Fruit fly (Drosophila melanogaster) whole organism, embryonic: ENCODE measurements around the gene Smvt.
A peak's percentile ranks its signal among the peaks of the same experiment; 100 is the strongest.

ENCODE experiments used
- Abd-B ChIP-seq: fragments of 200-800 bp; sonication (Bioruptor generic); optimal IDR thresholded peaks from 2 replicates; lab custom pipeline; 2018; ENCODE audit warnings: missing biosample characterization, mild to moderate bottlenecking, missing genetic modification characterization, moderate library complexity
- CG11085 ChIP-seq: fragments of 200-800 bp; sonication (Bioruptor generic); IDR thresholded peaks from 2 replicates; pipeline ENCODE4 v1.3.6; 2022; ENCODE audit warnings: missing biosample characterization, missing genetic modification characterization
- CG14050 ChIP-seq: fragments of 200-800 bp; sonication (Bioruptor generic); IDR thresholded peaks from 3 replicates; pipeline ENCODE4 v1.3.6; 2022; ENCODE audit warnings: missing biosample characterization, missing genetic modification characterization
- CG1529 ChIP-seq: fragments of 200-800 bp; sonication (Bioruptor generic); optimal IDR thresholded peaks from 3 replicates; lab custom pipeline; 2018; ENCODE audit warnings: missing biosample characterization, missing genetic modification characterization
- CG17328 ChIP-seq: fragments of 200-800 bp; sonication (Bioruptor generic); IDR thresholded peaks from 2 replicates; pipeline ENCODE4 v1.3.6; 2022; ENCODE audit warnings: missing biosample characterization, missing genetic modification characterization
- CG17385 ChIP-seq: fragments of 200-800 bp; sonication (Bioruptor generic); optimal IDR thresholded peaks from 3 replicates; lab custom pipeline; 2018; ENCODE audit warnings: missing biosample characterization, mild to moderate bottlenecking, missing genetic modification characterization
- CG1832 ChIP-seq: fragments of 200-800 bp; sonication (Bioruptor generic); optimal IDR thresholded peaks from 2 replicates; lab custom pipeline; 2017; ENCODE audit warnings: missing biosample characterization, mild to moderate bottlenecking, missing genetic modification characterization, inconsistent platforms
- CG30403 ChIP-seq: fragments of 200-800 bp; sonication (Bioruptor generic); optimal IDR thresholded peaks from 3 replicates; lab custom pipeline; 2016; ENCODE audit warnings: missing biosample characterization, missing genetic modification characterization
- CG3163 ChIP-seq: fragments of 200-800 bp; sonication (Bioruptor generic); optimal IDR thresholded peaks from 3 replicates; lab custom pipeline; 2016; ENCODE audit warnings: missing biosample characterization, missing genetic modification characterization
- CG34376 ChIP-seq: fragments of 200-800 bp; sonication (Bioruptor generic); optimal IDR thresholded peaks from 2 replicates; lab custom pipeline; 2018; ENCODE audit warnings: missing biosample characterization, mild to moderate bottlenecking, missing genetic modification characterization
- CG4404 ChIP-seq: fragments of 200-800 bp; sonication (Bioruptor generic); IDR thresholded peaks from 2 replicates; pipeline ENCODE4 v1.3.6; 2022; ENCODE audit warnings: missing biosample characterization, missing genetic modification characterization
- CG6272 ChIP-seq: fragments of 200-800 bp; sonication (Bioruptor generic); IDR thresholded peaks from 2 replicates; pipeline ENCODE4 v1.3.6; 2022; ENCODE audit warnings: missing biosample characterization, missing genetic modification characterization
- CG7357 ChIP-seq: fragments of 200-800 bp; sonication (Bioruptor generic); IDR thresholded peaks from 3 replicates; pipeline ENCODE4 v1.3.6; 2022; ENCODE audit warnings: missing biosample characterization, missing genetic modification characterization
- CG7839 ChIP-seq: fragments of 200-800 bp; sonication (Bioruptor generic); optimal IDR thresholded peaks from 3 replicates; lab custom pipeline; 2018; ENCODE audit warnings: missing biosample characterization, mild to moderate bottlenecking, missing genetic modification characterization, moderate library complexity
- CG9609 ChIP-seq: fragments of 200-800 bp; sonication (Bioruptor generic); optimal IDR thresholded peaks from 3 replicates; lab custom pipeline; 2016; ENCODE audit warnings: missing biosample characterization, missing genetic modification characterization
- D ChIP-seq, 2 experiments: fragments of 200-800 bp in 1 of 2; fragments of >200 bp in 1 of 2; sonication (Bioruptor generic) in 1 of 2; optimal IDR thresholded peaks; 2 replicates in 1 of 2; 3 replicates in 1 of 2; lab custom pipeline; 2017; ENCODE audit warnings: mild to moderate bottlenecking in 1 of 2, missing biosample characterization in 1 of 2, missing genetic modification characterization in 1 of 2, missing genetic modification reagents in 1 of 2
- Dek ChIP-seq: fragments of 200-800 bp; sonication (Bioruptor generic); optimal IDR thresholded peaks from 3 replicates; lab custom pipeline; 2019; ENCODE audit warnings: missing biosample characterization, mild to moderate bottlenecking, missing genetic modification characterization, moderate library complexity
- Eip74EF ChIP-seq, 2 experiments: fragments of 200-800 bp in 1 of 2; fragments of >200 bp in 1 of 2; sonication (Bioruptor generic) in 1 of 2; optimal IDR thresholded peaks; 2 replicates each; lab custom pipeline; 2017 to 2019; ENCODE audit warnings: missing biosample characterization in 2 of 2, missing genetic modification characterization in 2 of 2, mild to moderate bottlenecking in 1 of 2, moderate library complexity in 1 of 2
- Gsc ChIP-seq: fragments of 200-800 bp; sonication (Bioruptor generic); IDR thresholded peaks from 2 replicates; pipeline ENCODE4 v1.3.6; 2022; ENCODE audit warnings: missing biosample characterization, missing genetic modification characterization
- Hand ChIP-seq: fragments of 200-800 bp; sonication (Bioruptor generic); optimal IDR thresholded peaks from 2 replicates; lab custom pipeline; 2017; ENCODE audit warnings: mild to moderate bottlenecking, missing biosample characterization, missing genetic modification reagents, missing genetic modification characterization
- HmgZ ChIP-seq: fragments of 200-800 bp; sonication (Bioruptor generic); optimal IDR thresholded peaks from 2 replicates; lab custom pipeline; 2018; ENCODE audit warnings: missing biosample characterization, mild to moderate bottlenecking, missing genetic modification characterization
- Mes4 ChIP-seq: fragments of 200-800 bp; sonication (Bioruptor generic); optimal IDR thresholded peaks from 2 replicates; lab custom pipeline; 2016; ENCODE audit warnings: missing biosample characterization, missing genetic modification characterization
- Nf-YA ChIP-seq: fragments of 200-800 bp; sonication (Bioruptor generic); IDR thresholded peaks from 2 replicates; pipeline ENCODE4 v1.3.6; 2022; ENCODE audit warnings: missing biosample characterization, missing genetic modification characterization
- Opbp ChIP-seq: fragments of 200-800 bp; sonication (Bioruptor generic); IDR thresholded peaks from 3 replicates; pipeline ENCODE4 v1.3.6; 2022; ENCODE audit warnings: missing biosample characterization, missing genetic modification characterization; ENCODE audit not compliant: partially characterized antibody
- Ravus ChIP-seq: fragments of 200-800 bp; sonication (Bioruptor generic); IDR thresholded peaks from 2 replicates; pipeline ENCODE4 v1.3.6; 2022; ENCODE audit warnings: missing biosample characterization, missing genetic modification characterization
- Scr ChIP-seq: fragments of 200-800 bp; sonication (Bioruptor generic); IDR thresholded peaks from 2 replicates; pipeline ENCODE4 v1.3.6; 2022; ENCODE audit warnings: missing biosample characterization, missing genetic modification characterization; ENCODE audit not compliant: partially characterized antibody
- bowl ChIP-seq: fragments of 200-800 bp; sonication (Bioruptor generic); IDR thresholded peaks from 2 replicates; pipeline ENCODE4 v1.3.6; 2022; ENCODE audit warnings: missing biosample characterization, missing genetic modification characterization
- chif ChIP-seq, 2 experiments: fragments of 200-800 bp; sonication (Bioruptor generic); optimal IDR thresholded peaks; 3 replicates each; lab custom pipeline; 2016; ENCODE audit warnings: missing biosample characterization in 2 of 2, missing genetic modification characterization in 2 of 2
- croc ChIP-seq: fragments of 200-800 bp; sonication (Bioruptor generic); conservative IDR thresholded peaks from 3 replicates; pipeline ENCODE4 v1.3.6; 2022; ENCODE audit warnings: missing biosample characterization, missing genetic modification characterization
- dpn ChIP-seq, 2 experiments: fragments of 200-800 bp; sonication (Bioruptor generic); optimal IDR thresholded peaks; 3 replicates each; lab custom pipeline; 2016; ENCODE audit warnings: missing biosample characterization in 2 of 2, missing genetic modification characterization in 2 of 2
- fu2 ChIP-seq: fragments of 200-800 bp; sonication (Bioruptor generic); optimal IDR thresholded peaks from 2 replicates; lab custom pipeline; 2016; ENCODE audit warnings: missing biosample characterization, missing genetic modification characterization
- gem ChIP-seq: fragments of 200-800 bp; sonication (Bioruptor generic); optimal IDR thresholded peaks from 2 replicates; lab custom pipeline; 2019; ENCODE audit warnings: missing biosample characterization, mild to moderate bottlenecking, missing genetic modification characterization, moderate library complexity
- grau ChIP-seq: fragments of 200-800 bp; optimal IDR thresholded peaks from 3 replicates; lab custom pipeline; 2019; ENCODE audit warnings: missing biosample characterization, mild to moderate bottlenecking, missing genetic modification characterization, moderate library complexity
- hkb ChIP-seq, 2 experiments: fragments of 200-800 bp in 1 of 2; fragments of >200 bp in 1 of 2; sonication (Bioruptor generic) in 1 of 2; IDR thresholded peaks in 1 of 2; optimal IDR thresholded peaks in 1 of 2; 2 replicates each; pipeline versions ENCODE4 v1.3.6 to Lab custom; 2017 to 2022; ENCODE audit warnings: missing biosample characterization in 1 of 2, missing genetic modification characterization in 1 of 2
- lab ChIP-seq: fragments of 200-800 bp; sonication (Bioruptor generic); optimal IDR thresholded peaks from 3 replicates; lab custom pipeline; 2017; ENCODE audit warnings: missing biosample characterization, missing genetic modification characterization, mild to moderate bottlenecking, moderate library complexity, missing genetic modification reagents
- lov ChIP-seq, 2 experiments: fragments of 200-800 bp in 1 of 2; fragments of >200 bp in 1 of 2; sonication (Bioruptor generic) in 1 of 2; IDR thresholded peaks in 1 of 2; optimal IDR thresholded peaks in 1 of 2; 2 replicates in 1 of 2; 3 replicates in 1 of 2; pipeline versions ENCODE4 v1.3.6 to Lab custom; 2017 to 2022; ENCODE audit warnings: missing biosample characterization in 1 of 2, missing genetic modification characterization in 1 of 2
- nerfin-1 ChIP-seq: fragments of 200-800 bp; sonication (Bioruptor generic); optimal IDR thresholded peaks from 3 replicates; lab custom pipeline; 2019; ENCODE audit warnings: missing biosample characterization, mild to moderate bottlenecking, missing genetic modification characterization, moderate library complexity
- nmo ChIP-seq: fragments of 200-800 bp; sonication (Bioruptor generic); optimal IDR thresholded peaks from 2 replicates; lab custom pipeline; 2018; ENCODE audit warnings: missing biosample characterization, mild to moderate bottlenecking, missing genetic modification characterization, moderate library complexity
- pfk ChIP-seq: fragments of 200-800 bp; sonication (Bioruptor generic); optimal IDR thresholded peaks from 2 replicates; lab custom pipeline; 2018; ENCODE audit warnings: missing biosample characterization, mild to moderate bottlenecking, missing genetic modification characterization, moderate library complexity
- row ChIP-seq: fragments of 200-800 bp; sonication (Bioruptor generic); IDR thresholded peaks from 3 replicates; pipeline ENCODE4 v1.3.6; 2022; ENCODE audit warnings: missing biosample characterization, missing genetic modification characterization
- sd ChIP-seq: fragments of 200-800 bp; sonication (Bioruptor generic); optimal IDR thresholded peaks from 3 replicates; lab custom pipeline; 2018; ENCODE audit warnings: missing biosample characterization, mild to moderate bottlenecking, missing genetic modification characterization, moderate library complexity
- sens ChIP-seq: fragments of 200-800 bp; sonication (Bioruptor generic); peaks from one replicate; lab custom pipeline; 2016; ENCODE audit warnings: missing biosample characterization, missing genetic modification characterization
- shn ChIP-seq: fragments of 200-800 bp; sonication (Bioruptor generic); optimal IDR thresholded peaks from 3 replicates; lab custom pipeline; 2016; ENCODE audit warnings: missing biosample characterization, missing genetic modification characterization
- sima ChIP-seq: fragments of 200-800 bp; sonication (Bioruptor generic); optimal IDR thresholded peaks from 2 replicates; lab custom pipeline; 2016; ENCODE audit warnings: missing biosample characterization, missing genetic modification characterization
- z ChIP-seq: fragments of 200-800 bp; sonication (Bioruptor generic); IDR thresholded peaks from 3 replicates; pipeline ENCODE4 v1.3.6; 2022; ENCODE audit warnings: missing biosample characterization, missing genetic modification characterization
- zfh1 ChIP-seq: fragments of 200-800 bp; sonication (Bioruptor generic); IDR thresholded peaks from 3 replicates; pipeline ENCODE4 v1.3.6; 2022; ENCODE audit warnings: missing biosample characterization, missing genetic modification characterization
- zfh2 ChIP-seq: fragments of 200-800 bp; sonication (Bioruptor generic); optimal IDR thresholded peaks from 2 replicates; lab custom pipeline; 2016; ENCODE audit warnings: missing biosample characterization, missing genetic modification characterization

Smvt gene

DNA sequence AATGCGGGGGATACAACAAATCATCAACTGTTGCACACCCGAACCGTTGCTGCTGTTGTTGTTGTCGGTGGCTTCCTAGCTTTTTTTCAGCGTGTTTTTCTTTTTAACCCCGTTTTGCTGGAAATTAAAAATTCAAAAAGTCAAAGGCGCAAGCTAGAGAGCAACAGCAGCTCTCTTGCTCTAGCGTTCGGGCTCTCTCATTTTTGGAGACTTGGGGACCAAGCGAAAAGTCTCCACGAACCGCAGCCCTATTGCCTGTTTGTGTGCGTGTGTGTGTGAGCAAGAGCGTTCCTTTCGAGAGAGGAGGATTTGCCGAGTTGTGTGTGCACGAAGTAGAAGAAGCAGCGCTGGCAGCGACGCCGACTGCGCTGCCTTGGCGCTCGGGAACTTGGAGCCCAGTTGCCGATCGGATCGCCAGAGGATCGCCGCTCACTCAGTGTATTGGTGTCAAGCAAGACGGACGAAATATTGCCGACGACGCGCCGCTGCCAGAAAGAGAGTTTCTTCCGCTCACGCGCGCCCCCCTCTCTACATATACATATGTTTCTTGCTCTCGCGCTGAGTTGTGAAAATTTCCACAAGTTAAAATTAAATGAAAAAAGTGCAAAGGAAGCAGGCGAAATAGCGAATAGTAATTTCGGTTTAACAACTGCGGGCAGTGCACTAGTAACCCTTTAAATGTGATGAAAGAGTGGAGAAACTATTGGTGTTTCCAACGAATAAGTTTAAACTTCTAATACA lies 36.6 kb downstream of the Smvt start (continued):
- TF ChIP-seq croc: no peak
- peak; percentile 51 for TF ChIP-seq CG1832 (GFP tag; lab: Kevin White, UChicago)
- no peak for TF ChIP-seq sd
- no peak for TF ChIP-seq CG4404 (GFP tag; lab: Robert Waterston, UW)
- TF ChIP-seq Nf-YA (GFP tag; lab: Robert Waterston, UW): 0 out of 2 replicates have a peak, but pooled peaks have one; percentile 9
- peak; percentile 36 for TF ChIP-seq D (optimal IDR thresholded peaks at IDR 0.05; lab: Kevin White, UChicago)
- no peak for TF ChIP-seq D (GFP tag; optimal IDR thresholded peaks at IDR 0.05; lab: Kevin White, UChicago)
- no peak for TF ChIP-seq CG1529 (GFP tag; lab: Kevin White, UChicago)
- no peak for TF ChIP-seq sima (GFP tag; lab: Kevin White, UChicago)
- TF ChIP-seq lab (GFP tag; lab: Kevin White, UChicago): peak; percentile 24
- TF ChIP-seq row: 0 out of 3 replicates have a peak, but pooled peaks have one; percentile 6
- TF ChIP-seq Dek (tag; lab: Kevin White, UChicago): no peak
- peak; percentile 13 for TF ChIP-seq pfk (GFP tag; lab: Kevin White, UChicago)
- TF ChIP-seq Gsc: no peak
- TF ChIP-seq Abd-B (GFP tag; lab: Kevin White, UChicago): no peak
- no peak for TF ChIP-seq lov (optimal IDR thresholded peaks at IDR 0.05; lab: Kevin White, UChicago)
- peak; percentile 59; the same call in 1 of the 3 replicates for TF ChIP-seq lov (GFP tag; IDR thresholded peaks at IDR 0.05; lab: Robert Waterston, UW)
- TF ChIP-seq CG3163: peak; percentile 59
- no peak for TF ChIP-seq CG11085 (GFP tag; lab: Robert Waterston, UW)
- 0 out of 3 replicates have a peak, but pooled peaks have one; percentile 23 for TF ChIP-seq Opbp (GFP tag; lab: Robert Waterston, UW)
- no peak for TF ChIP-seq Hand (GFP tag; lab: Kevin White, UChicago)
- TF ChIP-seq Scr (GFP tag; lab: Robert Waterston, UW): 0 out of 2 replicates have a peak, but pooled peaks have one; percentile 36
- TF ChIP-seq CG17328 (GFP tag; lab: Robert Waterston, UW): 0 out of 2 replicates have a peak, but pooled peaks have one; percentile 4
- no peak for TF ChIP-seq Ravus (GFP tag; lab: Robert Waterston, UW)
- TF ChIP-seq fu2: no peak
- TF ChIP-seq zfh1: 0 out of 3 replicates have a peak, but pooled peaks have one; percentile 45
- peak in 1 of 2 experiments; percentile 8 for TF ChIP-seq dpn (GFP tag; optimal IDR thresholded peaks at IDR 0.05; lab: Kevin White, UChicago)
- no peak for TF ChIP-seq Eip74EF (GFP tag; optimal IDR thresholded peaks at IDR 0.05; lab: Kevin White, UChicago)

DNA sequence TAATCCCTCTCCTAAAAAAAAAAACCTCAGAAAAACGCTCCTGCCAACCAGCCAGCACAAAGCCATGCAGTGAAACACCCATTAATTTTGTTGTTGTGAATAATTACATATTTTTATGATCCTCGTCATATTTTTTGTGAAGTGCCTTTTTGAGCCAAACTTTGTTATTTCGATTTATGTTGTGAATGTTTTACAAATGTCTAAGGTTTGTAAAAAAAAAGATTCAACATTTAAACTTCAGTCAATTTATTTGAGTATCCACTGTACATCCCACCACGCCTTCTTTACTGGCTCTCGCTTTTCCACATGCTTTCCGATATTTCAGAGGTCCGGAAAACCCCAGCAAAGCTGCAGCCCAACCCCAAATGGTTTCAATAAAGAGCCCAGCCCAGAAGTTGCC lies 37.2 kb downstream of the Smvt start:
- TF ChIP-seq Mes4: peak; percentile 3
- peak; percentile 19 for TF ChIP-seq hkb (optimal IDR thresholded peaks at IDR 0.05; lab: Kevin White, UChicago)
- TF ChIP-seq hkb (GFP tag; IDR thresholded peaks at IDR 0.05; lab: Robert Waterston, UW): no peak
- peak; percentile 1 for TF ChIP-seq CG7839 (tag; lab: Kevin White, UChicago)
- peak; percentile 74 for TF ChIP-seq sens (GFP tag; lab: Kevin White, UChicago)
- no peak for TF ChIP-seq CG9609 (GFP tag; lab: Kevin White, UChicago)
- no peak for TF ChIP-seq CG7357 (GFP tag; lab: Robert Waterston, UW)
- no peak for TF ChIP-seq CG1832 (GFP tag; lab: Kevin White, UChicago)
- TF ChIP-seq gem (tag; lab: Kevin White, UChicago): peak; percentile 33
- TF ChIP-seq nerfin-1 (tag; lab: Kevin White, UChicago): no peak
- no peak for TF ChIP-seq CG34376 (GFP tag; lab: Kevin White, UChicago)
- no peak for TF ChIP-seq bowl (GFP tag; lab: Robert Waterston, UW)
- TF ChIP-seq CG6272: no peak
- no peak for TF ChIP-seq z
- peak; percentile 12 for TF ChIP-seq CG30403 (GFP tag; lab: Kevin White, UChicago)
- no peak for TF ChIP-seq CG14050 (GFP tag; lab: Robert Waterston, UW)
- TF ChIP-seq nmo (GFP tag; lab: Kevin White, UChicago): peak; percentile 30
- no peak for TF ChIP-seq CG17385 (GFP tag; lab: Kevin White, UChicago)
- TF ChIP-seq HmgZ (tag; lab: Kevin White, UChicago): no peak
- TF ChIP-seq zfh2 (GFP tag; lab: Kevin White, UChicago): no peak
- TF ChIP-seq grau (tag; lab: Kevin White, UChicago): peak; percentile 62
- TF ChIP-seq row: no peak
- peak in 1 of 2 experiments; percentile 25 for TF ChIP-seq chif (GFP tag; optimal IDR thresholded peaks at IDR 0.05; lab: Kevin White, UChicago)
- TF ChIP-seq shn (GFP tag; lab: Kevin White, UChicago): peak; percentile 9
